Worm (Caenorhabditis elegans) whole organism, L4 larva: ENCODE results near the gene acy-2.
A peak's percentile ranks its signal among the peaks of the same experiment; 100 is the strongest.

Experiments used
- F10B5.3 ChIP-seq: sonication (generic microtip); optimal IDR thresholded peaks from 2 replicates; lab custom pipeline; 2016; ENCODE audit warnings: mild to moderate bottlenecking, missing genetic modification characterization, missing compliant biosample characterization
- F49E8.2 ChIP-seq: sonication (generic microtip); optimal IDR thresholded peaks from 2 replicates; lab custom pipeline; 2016; ENCODE audit warnings: missing compliant biosample characterization, mild to moderate bottlenecking, missing genetic modification characterization, borderline replicate concordance
- aly-2 ChIP-seq: sonication (generic microtip); optimal IDR thresholded peaks from 2 replicates; lab custom pipeline; 2018; ENCODE audit warnings: missing biosample characterization, missing genetic modification characterization
- ces-1 ChIP-seq: fragments of 150-350 bp; sonication (generic microtip); optimal IDR thresholded peaks from 4 replicates; lab custom pipeline; 2014; ENCODE audit warnings: missing biosample characterization, missing genetic modification reagents, missing genetic modification characterization
- dpl-1 ChIP-seq: fragments of 150-350 bp; optimal IDR thresholded peaks from 2 replicates; lab custom pipeline; 2014; ENCODE audit warnings: missing biosample characterization, missing genetic modification reagents, missing genetic modification characterization
- fos-1 ChIP-seq: fragments of 150-350 bp; optimal IDR thresholded peaks from 2 replicates; lab custom pipeline; 2014; ENCODE audit warnings: missing biosample characterization, missing genetic modification characterization
- hmg-1.1 ChIP-seq: fragments of 200-800 bp; sonication (Bioruptor generic); IDR thresholded peaks from 2 replicates; pipeline ENCODE4 v1.3.6; 2022; ENCODE audit warnings: missing genetic modification reagents, missing genetic modification characterization, missing compliant biosample characterization
- lin-39 ChIP-seq: fragments of 150-350 bp; optimal IDR thresholded peaks from 2 replicates; lab custom pipeline; 2014; ENCODE audit warnings: missing biosample characterization, missing genetic modification reagents, missing genetic modification characterization
- mdl-1 ChIP-seq, 2 experiments: fragments of 150-350 bp in 1 of 2; sonication (generic microtip) in 1 of 2; optimal IDR thresholded peaks; 2 replicates each; lab custom pipeline; 2014 to 2017; ENCODE audit warnings: missing biosample characterization in 2 of 2, missing genetic modification characterization in 2 of 2
- nhr-77 ChIP-seq: fragments of 150-350 bp; optimal IDR thresholded peaks from 2 replicates; lab custom pipeline; 2014; ENCODE audit warnings: missing biosample characterization, missing genetic modification characterization
- skn-1 ChIP-seq: fragments of 150-350 bp; optimal IDR thresholded peaks from 2 replicates; lab custom pipeline; 2014; ENCODE audit warnings: missing biosample characterization, missing genetic modification characterization
- snpc-4 ChIP-seq: fragments of 150-350 bp; optimal IDR thresholded peaks from 2 replicates; lab custom pipeline; 2014; ENCODE audit warnings: missing biosample characterization, missing genetic modification characterization
- unc-62 ChIP-seq, 3 experiments: fragments of 150-350 bp in 1 of 3; sonication (generic microtip); optimal IDR thresholded peaks in 2 of 3; peaks in 1 of 3; 1 replicate in 1 of 3; 2 replicates in 2 of 3; lab custom pipeline; 2014 to 2017; ENCODE audit warnings: missing biosample characterization in 3 of 3, missing genetic modification characterization in 3 of 3, missing genetic modification reagents in 3 of 3, missing genotype in 1 of 3
- ztf-11 ChIP-seq: fragments of 150-350 bp; optimal IDR thresholded peaks from 2 replicates; lab custom pipeline; 2014; ENCODE audit warnings: missing biosample characterization, missing genetic modification characterization

DNA sequence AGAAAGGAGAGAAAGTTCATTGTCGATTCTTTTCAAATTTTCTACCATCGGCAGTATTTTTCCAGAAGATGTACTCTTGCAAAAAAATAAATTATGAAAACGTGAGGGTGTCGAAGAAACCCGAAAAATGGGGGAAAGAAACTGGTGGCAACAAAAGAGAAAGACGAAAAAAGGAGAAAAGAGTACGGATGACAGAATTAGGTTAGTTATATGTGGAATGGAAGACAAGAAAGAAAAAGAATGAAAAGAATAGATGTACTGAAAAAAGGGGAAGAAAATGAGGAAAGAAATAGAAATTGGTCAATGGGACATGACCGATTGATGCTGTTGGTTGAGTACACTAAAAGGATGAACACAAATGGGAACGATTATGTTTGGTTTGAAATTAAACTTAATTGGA, 20.2 kb upstream of the acy-2 start:
- TF ChIP-seq aly-2 (tag; lab: Kevin White, UChicago), result no peak
- no peak for TF ChIP-seq snpc-4 (tag; lab: Kevin White, UChicago)
- no peak for TF ChIP-seq skn-1 (tag; lab: Kevin White, UChicago)
- no peak for TF ChIP-seq dpl-1 (GFP tag; lab: Kevin White, UChicago)
- TF ChIP-seq nhr-77 (tag; lab: Kevin White, UChicago), result no peak
- no peak for TF ChIP-seq F49E8.2 (tag; lab: Kevin White, UChicago)
- peak in 1 of 2 experiments; percentile 5 for TF ChIP-seq unc-62 (GFP tag; optimal IDR thresholded peaks at IDR 0.05 in 1 of 2; lab: Kevin White, UChicago)
- no peak for TF ChIP-seq unc-62 (tag; optimal IDR thresholded peaks at IDR 0.05; lab: Kevin White, UChicago)
- TF ChIP-seq fos-1 (tag; lab: Kevin White, UChicago), result no peak
- TF ChIP-seq ces-1, result peak; percentile 36
- no peak for TF ChIP-seq F10B5.3
- TF ChIP-seq lin-39 (tag; lab: Kevin White, UChicago), result no peak
- no peak for TF ChIP-seq mdl-1 (tag; optimal IDR thresholded peaks at IDR 0.05; lab: Kevin White, UChicago)
- TF ChIP-seq ztf-11 (tag; lab: Kevin White, UChicago), result no peak
- TF ChIP-seq hmg-1.1 (GFP tag; lab: Robert Waterston, UW), result no peak
